Fruit fly (Drosophila melanogaster) whole organism, embryonic: Measurements from ENCODE around the gene hry.

Source experiments
- ATbp ChIP-seq: fragments of 200-800 bp; sonication (Bioruptor generic); optimal IDR thresholded peaks from 2 replicates; lab custom pipeline; 2017; ENCODE audit warnings: missing biosample characterization, mild to moderate bottlenecking, missing genetic modification characterization, missing genetic modification reagents
- B-H1 ChIP-seq: fragments of 200-800 bp; sonication (Bioruptor generic); IDR thresholded peaks from 3 replicates; pipeline ENCODE4 v1.3.6; 2022; ENCODE audit warnings: missing biosample characterization, missing genetic modification characterization
- CG10431 ChIP-seq: fragments of 200-800 bp; sonication (Bioruptor generic); optimal IDR thresholded peaks from 3 replicates; lab custom pipeline; 2018; ENCODE audit warnings: missing biosample characterization, mild to moderate bottlenecking, missing genetic modification characterization
- CG11723 ChIP-seq: fragments of 200-800 bp; sonication (Bioruptor generic); optimal IDR thresholded peaks from 2 replicates; lab custom pipeline; 2017; ENCODE audit warnings: missing biosample characterization, mild to moderate bottlenecking, missing genetic modification characterization
- CG13894 ChIP-seq: fragments of 200-800 bp; sonication (Bioruptor generic); optimal IDR thresholded peaks from 3 replicates; lab custom pipeline; 2018; ENCODE audit warnings: missing biosample characterization, mild to moderate bottlenecking, missing genetic modification characterization, moderate library complexity
- CG15073 ChIP-seq: fragments of 200-800 bp; sonication (Bioruptor generic); optimal IDR thresholded peaks from 2 replicates; lab custom pipeline; 2016; ENCODE audit warnings: missing biosample characterization, missing genetic modification characterization
- CG16779 ChIP-seq: fragments of 200-800 bp; sonication (Bioruptor generic); IDR thresholded peaks from 2 replicates; pipeline ENCODE4 v1.3.6; 2022; ENCODE audit warnings: missing biosample characterization, missing genetic modification characterization
- CG17385 ChIP-seq: fragments of 200-800 bp; sonication (Bioruptor generic); optimal IDR thresholded peaks from 3 replicates; lab custom pipeline; 2018; ENCODE audit warnings: missing biosample characterization, mild to moderate bottlenecking, missing genetic modification characterization
- CG17568 ChIP-seq: fragments of 200-800 bp; sonication (Bioruptor generic); optimal IDR thresholded peaks from 2 replicates; lab custom pipeline; 2018; ENCODE audit warnings: missing biosample characterization, mild to moderate bottlenecking, missing genetic modification characterization, moderate library complexity
- CG17612 ChIP-seq: fragments of 200-800 bp; sonication (Bioruptor generic); IDR thresholded peaks from 2 replicates; pipeline ENCODE4 v1.3.6; 2022; ENCODE audit warnings: missing biosample characterization, missing genetic modification characterization
- CG4360 ChIP-seq: fragments of 200-800 bp; sonication (Bioruptor generic); IDR thresholded peaks from 2 replicates; pipeline ENCODE4 v1.3.6; 2022; ENCODE audit warnings: missing biosample characterization, missing genetic modification characterization
- CG4404 ChIP-seq: fragments of 200-800 bp; sonication (Bioruptor generic); IDR thresholded peaks from 2 replicates; pipeline ENCODE4 v1.3.6; 2022; ENCODE audit warnings: missing biosample characterization, missing genetic modification characterization
- CG4707 ChIP-seq: fragments of 200-800 bp; sonication (Bioruptor generic); optimal IDR thresholded peaks from 2 replicates; lab custom pipeline; 2018; ENCODE audit warnings: missing biosample characterization, mild to moderate bottlenecking, missing genetic modification characterization, moderate library complexity
- CG6654 ChIP-seq: fragments of 200-800 bp; sonication (Bioruptor generic); optimal IDR thresholded peaks from 2 replicates; lab custom pipeline; 2017; ENCODE audit warnings: missing biosample characterization, mild to moderate bottlenecking, missing genetic modification characterization
- CG7357 ChIP-seq: fragments of 200-800 bp; sonication (Bioruptor generic); IDR thresholded peaks from 3 replicates; pipeline ENCODE4 v1.3.6; 2022; ENCODE audit warnings: missing biosample characterization, missing genetic modification characterization
- CG7987 ChIP-seq: fragments of 200-800 bp; sonication (Bioruptor generic); optimal IDR thresholded peaks from 2 replicates; lab custom pipeline; 2018; ENCODE audit warnings: missing biosample characterization, mild to moderate bottlenecking, missing genetic modification characterization, moderate library complexity
- CG9609 ChIP-seq: fragments of 200-800 bp; sonication (Bioruptor generic); optimal IDR thresholded peaks from 3 replicates; lab custom pipeline; 2016; ENCODE audit warnings: missing biosample characterization, missing genetic modification characterization
- D ChIP-seq, 2 experiments: fragments of 200-800 bp in 1 of 2; fragments of >200 bp in 1 of 2; sonication (Bioruptor generic) in 1 of 2; optimal IDR thresholded peaks; 2 replicates in 1 of 2; 3 replicates in 1 of 2; lab custom pipeline; 2017; ENCODE audit warnings: mild to moderate bottlenecking in 1 of 2, missing biosample characterization in 1 of 2, missing genetic modification characterization in 1 of 2, missing genetic modification reagents in 1 of 2
- E2f1 ChIP-seq: fragments of 200-800 bp; sonication (Bioruptor generic); IDR thresholded peaks from 2 replicates; pipeline ENCODE4 v1.3.6; 2022; ENCODE audit warnings: missing biosample characterization, missing genetic modification characterization
- Fer3 ChIP-seq: fragments of 200-800 bp; sonication (Bioruptor generic); optimal IDR thresholded peaks from 2 replicates; lab custom pipeline; 2018; ENCODE audit warnings: missing biosample characterization, mild to moderate bottlenecking, missing genetic modification characterization, moderate library complexity
- Hand ChIP-seq: fragments of 200-800 bp; sonication (Bioruptor generic); optimal IDR thresholded peaks from 2 replicates; lab custom pipeline; 2017; ENCODE audit warnings: mild to moderate bottlenecking, missing biosample characterization, missing genetic modification reagents, missing genetic modification characterization
- HmgD ChIP-seq: fragments of 200-800 bp; sonication (Bioruptor generic); optimal IDR thresholded peaks from 3 replicates; lab custom pipeline; 2016; ENCODE audit warnings: missing biosample characterization, missing genetic modification characterization
- Hmx ChIP-seq: fragments of 200-800 bp; sonication (Bioruptor generic); optimal IDR thresholded peaks from 2 replicates; lab custom pipeline; 2016; ENCODE audit warnings: missing biosample characterization, missing genetic modification characterization
- Hr51 ChIP-seq, 2 experiments: fragments of 200-800 bp; sonication (Bioruptor generic); optimal IDR thresholded peaks; 2 replicates in 1 of 2; 3 replicates in 1 of 2; lab custom pipeline; 2016 to 2018; ENCODE audit warnings: missing biosample characterization in 2 of 2, missing genetic modification characterization in 2 of 2, mild to moderate bottlenecking in 1 of 2, moderate library complexity in 1 of 2
- Meics ChIP-seq: fragments of 200-800 bp; sonication (Bioruptor generic); optimal IDR thresholded peaks from 2 replicates; lab custom pipeline; 2017; ENCODE audit warnings: missing biosample characterization, mild to moderate bottlenecking, missing genetic modification characterization
- Mrtf ChIP-seq: fragments of 200-800 bp; sonication (Bioruptor generic); IDR thresholded peaks from 3 replicates; pipeline ENCODE4 v1.3.6; 2022; ENCODE audit warnings: missing biosample characterization, missing genetic modification characterization
- NC2α ChIP-seq: fragments of 200-800 bp; sonication (Bioruptor generic); optimal IDR thresholded peaks from 2 replicates; lab custom pipeline; 2016; ENCODE audit warnings: missing biosample characterization, missing genetic modification characterization
- NFAT ChIP-seq: fragments of 200-800 bp; sonication (Bioruptor generic); IDR thresholded peaks from 2 replicates; pipeline ENCODE4 v1.3.6; 2022; ENCODE audit warnings: missing biosample characterization, missing genetic modification characterization
- NfI ChIP-seq: fragments of 200-800 bp; sonication (Bioruptor generic); optimal IDR thresholded peaks from 3 replicates; lab custom pipeline; 2018; ENCODE audit warnings: missing biosample characterization, mild to moderate bottlenecking, missing genetic modification characterization, moderate library complexity
- Pdp1 ChIP-seq, 2 experiments: fragments of 200-800 bp; sonication (Bioruptor generic); optimal IDR thresholded peaks; 3 replicates each; lab custom pipeline; 2016; ENCODE audit warnings: missing biosample characterization in 2 of 2, missing genetic modification characterization in 2 of 2, mild to moderate bottlenecking in 1 of 2, moderate library complexity in 1 of 2
- Six4 ChIP-seq: fragments of 200-800 bp; sonication (Bioruptor generic); optimal IDR thresholded peaks from 2 replicates; lab custom pipeline; 2016; ENCODE audit warnings: missing biosample characterization, missing genetic modification characterization
- Stat92E ChIP-seq, 3 experiments: fragments of >200 bp in 2 of 3; fragments of 200-800 bp in 1 of 3; sonication (Bioruptor generic) in 1 of 3; optimal IDR thresholded peaks; 2 replicates each; lab custom pipeline; 2017 to 2019; ENCODE audit warnings: missing biosample characterization in 3 of 3, missing genetic modification characterization in 3 of 3, mild to moderate bottlenecking in 1 of 3, moderate library complexity in 1 of 3
- TFAM ChIP-seq: fragments of 200-800 bp; sonication (Bioruptor generic); optimal IDR thresholded peaks from 2 replicates; lab custom pipeline; 2017; ENCODE audit warnings: missing biosample characterization, missing genetic modification characterization, inconsistent platforms
- Trl ChIP-seq, 3 experiments: fragments of >200 bp in 2 of 3; fragments of 200-800 bp in 1 of 3; sonication (Bioruptor generic) in 1 of 3; optimal IDR thresholded peaks; 2 replicates in 1 of 3; 3 replicates in 2 of 3; lab custom pipeline; 2016 to 2017; ENCODE audit warnings: missing biosample characterization in 1 of 3, missing genetic modification characterization in 1 of 3
- Usf ChIP-seq: fragments of 200-800 bp; sonication (Bioruptor generic); optimal IDR thresholded peaks from 2 replicates; lab custom pipeline; 2017; ENCODE audit warnings: missing genotype, missing biosample characterization, missing genetic modification characterization
- ap ChIP-seq: fragments of 200-800 bp; sonication (Bioruptor generic); IDR thresholded peaks from 2 replicates; pipeline ENCODE4 v1.3.6; 2022; ENCODE audit warnings: missing biosample characterization, missing genetic modification characterization
- br ChIP-seq: fragments of >200 bp; optimal IDR thresholded peaks from 2 replicates; lab custom pipeline; 2017
- caup ChIP-seq: fragments of 200-800 bp; sonication (Bioruptor generic); optimal IDR thresholded peaks from 3 replicates; lab custom pipeline; 2017; ENCODE audit warnings: missing biosample characterization, mild to moderate bottlenecking, missing genetic modification characterization, moderate library complexity; ENCODE audit not compliant: severe bottlenecking
- ci ChIP-seq: fragments of 200-800 bp; sonication (Bioruptor generic); IDR thresholded peaks from 3 replicates; pipeline ENCODE4 v1.3.6; 2022; ENCODE audit warnings: missing biosample characterization, missing genetic modification characterization
- hkb ChIP-seq, 2 experiments: fragments of 200-800 bp in 1 of 2; fragments of >200 bp in 1 of 2; sonication (Bioruptor generic) in 1 of 2; IDR thresholded peaks in 1 of 2; optimal IDR thresholded peaks in 1 of 2; 2 replicates each; pipeline versions ENCODE4 v1.3.6 to Lab custom; 2017 to 2022; ENCODE audit warnings: missing biosample characterization in 1 of 2, missing genetic modification characterization in 1 of 2
- lilli ChIP-seq: fragments of 200-800 bp; sonication (Bioruptor generic); optimal IDR thresholded peaks from 3 replicates; lab custom pipeline; 2016; ENCODE audit warnings: missing biosample characterization, missing genetic modification characterization
- nerfin-1 ChIP-seq: fragments of 200-800 bp; sonication (Bioruptor generic); optimal IDR thresholded peaks from 3 replicates; lab custom pipeline; 2019; ENCODE audit warnings: missing biosample characterization, mild to moderate bottlenecking, missing genetic modification characterization, moderate library complexity
- phol ChIP-seq: fragments of 200-800 bp; sonication (Bioruptor generic); optimal IDR thresholded peaks from 3 replicates; lab custom pipeline; 2018; ENCODE audit warnings: missing biosample characterization, mild to moderate bottlenecking, missing genetic modification characterization, moderate library complexity
- prd ChIP-seq, 3 experiments: fragments of >200 bp in 2 of 3; fragments of 200-800 bp in 1 of 3; sonication (Bioruptor generic) in 1 of 3; optimal IDR thresholded peaks in 2 of 3; IDR thresholded peaks in 1 of 3; 2 replicates in 2 of 3; 3 replicates in 1 of 3; pipeline versions ENCODE4 v1.3.6 to Lab custom; 2017 to 2022; ENCODE audit warnings: missing biosample characterization in 1 of 3, missing genetic modification characterization in 1 of 3
- pum ChIP-seq: fragments of 200-800 bp; sonication (Bioruptor generic); optimal IDR thresholded peaks from 2 replicates; lab custom pipeline; 2016; ENCODE audit warnings: missing biosample characterization, missing genetic modification characterization
- seq ChIP-seq: fragments of 200-800 bp; sonication (Bioruptor generic); IDR thresholded peaks from 2 replicates; pipeline ENCODE4 v1.3.6; 2022; ENCODE audit warnings: missing biosample characterization, missing genetic modification characterization
- toy ChIP-seq: fragments of 200-800 bp; sonication (Bioruptor generic); IDR thresholded peaks from 2 replicates; pipeline ENCODE4 v1.3.6; 2022; ENCODE audit warnings: missing biosample characterization, missing genetic modification characterization
- tup ChIP-seq: fragments of 200-800 bp; sonication (Bioruptor generic); optimal IDR thresholded peaks from 2 replicates; lab custom pipeline; 2016; ENCODE audit warnings: missing biosample characterization, mild to moderate bottlenecking, missing genetic modification characterization, moderate library complexity

The hry gene

DNA sequence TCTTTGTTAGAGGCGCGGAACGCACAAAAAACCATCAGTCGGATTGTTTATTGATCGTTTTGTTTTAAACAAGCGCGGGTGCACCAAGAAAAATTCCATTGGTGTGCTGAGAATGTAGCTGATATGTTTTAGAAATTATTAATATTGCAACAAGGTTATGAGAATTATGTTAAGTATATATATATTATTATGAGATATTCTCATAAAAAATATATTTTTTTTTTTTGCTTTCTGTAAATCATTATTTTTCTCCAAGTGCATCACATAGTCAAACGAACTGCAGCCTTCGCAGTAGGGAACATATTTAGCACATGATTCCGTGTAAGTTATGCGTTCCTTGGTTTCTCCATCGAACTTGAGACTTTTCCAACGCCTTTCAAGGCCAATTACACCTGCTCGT, 46.6 kb upstream of the hry start (continued):
- TF ChIP-seq nerfin-1 (tag; lab: Kevin White, UChicago) (peak; percentile 29), NC2α (GFP tag; lab: Kevin White, UChicago) (no peak), B-H1 (GFP tag; lab: Robert Waterston, UW) (peak; percentile 83), Hr51 (GFP tag; optimal IDR thresholded peaks at IDR 0.05; lab: Kevin White, UChicago) (no peak), CG4360 (no peak), CG10431 (GFP tag; lab: Kevin White, UChicago) (no peak), Hmx (GFP tag; lab: Kevin White, UChicago) (no peak), CG16779 (no peak), NfI (peak; percentile 8), phol (tag; lab: Kevin White, UChicago) (peak; percentile 82), CG7987 (GFP tag; lab: Kevin White, UChicago) (no peak), TFAM (GFP tag; lab: Kevin White, UChicago) (no peak), Stat92E (GFP tag; optimal IDR thresholded peaks at IDR 0.05; lab: Kevin White, UChicago) (peak in 1 of 3 experiments; percentile 51), CG17612 (0 out of 2 replicates have a peak, but pooled peaks have one; percentile 29), ATbp (GFP tag; lab: Kevin White, UChicago) (peak; percentile 32), CG9609 (GFP tag; lab: Kevin White, UChicago) (no peak), ci (GFP tag; lab: Robert Waterston, UW) (0 out of 3 replicates have a peak, but pooled peaks have one; percentile 57), CG17568 (GFP tag; lab: Kevin White, UChicago) (no peak), hkb (optimal IDR thresholded peaks at IDR 0.05; lab: Kevin White, UChicago) (no peak), hkb (GFP tag; IDR thresholded peaks at IDR 0.05; lab: Robert Waterston, UW) (peak; percentile 86), tup (GFP tag; lab: Kevin White, UChicago) (no peak), Pdp1 (GFP tag; optimal IDR thresholded peaks at IDR 0.05; lab: Kevin White, UChicago) (peak in 1 of 2 experiments; percentile 14), CG13894 (tag; lab: Kevin White, UChicago) (no peak), E2f1 (GFP tag; lab: Robert Waterston, UW) (peak; percentile 78), caup (GFP tag; lab: Kevin White, UChicago) (peak; percentile 66), CG15073 (GFP tag; lab: Kevin White, UChicago) (no peak), CG4404 (GFP tag; lab: Robert Waterston, UW) (peak; percentile 50; the same call in 1 of the 2 replicates), Meics (peak; percentile 59), toy (GFP tag; lab: Robert Waterston, UW) (peak; percentile 60; the same call in 1 of the 2 replicates), D (optimal IDR thresholded peaks at IDR 0.05; lab: Kevin White, UChicago) (no peak), D (GFP tag; optimal IDR thresholded peaks at IDR 0.05; lab: Kevin White, UChicago) (peak; percentile 72), prd (optimal IDR thresholded peaks at IDR 0.05; lab: Kevin White, UChicago) (no peak), prd (GFP tag; IDR thresholded peaks at IDR 0.05; lab: Robert Waterston, UW) (peak; percentile 88), lilli (GFP tag; lab: Kevin White, UChicago) (no peak), CG17385 (peak; percentile 45), NFAT (GFP tag; lab: Robert Waterston, UW) (peak; percentile 47; the same call in 1 of the 2 replicates), Usf (GFP tag; lab: Kevin White, UChicago) (no peak), ap (peak; percentile 50), Fer3 (peak; percentile 69), seq (0 out of 2 replicates have a peak, but pooled peaks have one; percentile 27), br (lab: Kevin White, UChicago) (no peak), Mrtf (GFP tag; lab: Robert Waterston, UW) (peak; percentile 58; the same call in 2 of the 3 replicates), CG11723 (GFP tag; lab: Kevin White, UChicago) (no peak), Six4 (GFP tag; lab: Kevin White, UChicago) (peak; percentile 70), Trl (optimal IDR thresholded peaks at IDR 0.05; lab: Kevin White, UChicago) (no peak), Trl (GFP tag; optimal IDR thresholded peaks at IDR 0.05; lab: Kevin White, UChicago) (no peak), CG6654 (no peak), pum (GFP tag; lab: Kevin White, UChicago) (no peak), CG7357 (GFP tag; lab: Robert Waterston, UW) (peak; percentile 59), CG4707 (GFP tag; lab: Kevin White, UChicago) (no peak), Hand (GFP tag; lab: Kevin White, UChicago) (no peak), HmgD (GFP tag; lab: Kevin White, UChicago) (no peak)
